Worm (Caenorhabditis elegans) whole organism, L4 larva: ENCODE measurements around the gene mbl-1.

ENCODE experiments used
- F10B5.3 ChIP-seq: sonication (generic microtip); optimal IDR thresholded peaks from 2 replicates; lab custom pipeline; 2016; ENCODE audit warnings: mild to moderate bottlenecking, missing genetic modification characterization, missing compliant biosample characterization
- F37D6.2 ChIP-seq: sonication (generic microtip); optimal IDR thresholded peaks from 2 replicates; lab custom pipeline; 2016; ENCODE audit warnings: mild to moderate bottlenecking, missing genetic modification characterization, missing compliant biosample characterization
- R02D3.7 ChIP-seq: fragments of 150-350 bp; sonication (generic microtip); optimal IDR thresholded peaks from 3 replicates; lab custom pipeline; 2014; ENCODE audit warnings: missing biosample characterization, missing genetic modification characterization
- Y105C5A.15 ChIP-seq: fragments of 200-800 bp; sonication (Bioruptor generic); IDR thresholded peaks from 2 replicates; pipeline ENCODE4 v1.3.6; 2022; ENCODE audit warnings: missing genetic modification characterization, missing compliant biosample characterization
- Y5F2A.4 ChIP-seq: fragments of 200-800 bp; sonication (Bioruptor generic); optimal IDR thresholded peaks from 2 replicates; lab custom pipeline; 2018; ENCODE audit warnings: mild to moderate bottlenecking, missing genetic modification characterization, missing compliant biosample characterization
- aha-1 ChIP-seq: fragments of 150-350 bp; peaks from one replicate; lab custom pipeline; 2014; ENCODE audit warnings: missing biosample characterization, missing genetic modification characterization
- ama-1 ChIP-seq: fragments of 150-350 bp; optimal IDR thresholded peaks from 2 replicates; lab custom pipeline; 2014; ENCODE audit warnings: inconsistent platforms, mixed read lengths
- attf-4 ChIP-seq: sonication (generic microtip); optimal IDR thresholded peaks from 3 replicates; lab custom pipeline; 2017; ENCODE audit warnings: missing biosample characterization, missing genetic modification characterization
- ceh-20 ChIP-seq: fragments of 200-800 bp; sonication (Bioruptor generic); IDR thresholded peaks from 2 replicates; pipeline ENCODE4 v1.3.6; 2022; ENCODE audit warnings: missing genetic modification reagents, missing genetic modification characterization, missing compliant biosample characterization
- ceh-28 ChIP-seq: fragments of 150-350 bp; optimal IDR thresholded peaks from 2 replicates; lab custom pipeline; 2014; ENCODE audit warnings: missing biosample characterization, missing genetic modification reagents, missing genetic modification characterization
- ces-1 ChIP-seq: fragments of 150-350 bp; sonication (generic microtip); optimal IDR thresholded peaks from 4 replicates; lab custom pipeline; 2014; ENCODE audit warnings: missing biosample characterization, missing genetic modification reagents, missing genetic modification characterization
- cey-2 ChIP-seq: sonication (generic microtip); optimal IDR thresholded peaks from 3 replicates; lab custom pipeline; 2017; ENCODE audit warnings: missing genetic modification characterization, mild to moderate bottlenecking, missing compliant biosample characterization, antibody characterized with exemption, borderline replicate concordance; ENCODE audit not compliant: insufficient read depth
- ctbp-1 ChIP-seq: fragments of 200-800 bp; sonication (Bioruptor generic); IDR thresholded peaks from 2 replicates; pipeline ENCODE4 v1.3.6; 2022; ENCODE audit warnings: missing genetic modification reagents, missing genetic modification characterization, missing compliant biosample characterization
- daf-12 ChIP-seq: fragments of 150-350 bp; optimal IDR thresholded peaks from 2 replicates; lab custom pipeline; 2014; ENCODE audit warnings: missing biosample characterization, missing genetic modification reagents, missing genetic modification characterization
- daf-16 ChIP-seq, 3 experiments: sonication (generic microtip); optimal IDR thresholded peaks; 2 replicates each; lab custom pipeline; 2016 to 2017; ENCODE audit warnings: missing genetic modification characterization in 3 of 3, missing genetic modification reagents in 3 of 3, mild to moderate bottlenecking in 2 of 3, missing compliant biosample characterization in 2 of 3, missing biosample characterization in 1 of 3, moderate library complexity in 1 of 3
- dmd-6 ChIP-seq: fragments of 200-800 bp; sonication (Bioruptor generic); IDR thresholded peaks from 2 replicates; pipeline ENCODE4 v1.3.6; 2022; ENCODE audit warnings: missing genetic modification reagents, missing genetic modification characterization, missing compliant biosample characterization
- dmd-8 ChIP-seq: fragments of 200-800 bp; sonication (Bioruptor generic); IDR thresholded peaks from 2 replicates; pipeline ENCODE4 v1.3.6; 2022; ENCODE audit warnings: missing genetic modification characterization, missing compliant biosample characterization
- dmd-9 ChIP-seq: fragments of 200-800 bp; sonication (Bioruptor generic); IDR thresholded peaks from 2 replicates; pipeline ENCODE4 v1.3.6; 2022; ENCODE audit warnings: missing genetic modification reagents, missing genetic modification characterization, missing compliant biosample characterization
- dve-1 ChIP-seq: sonication (generic microtip); optimal IDR thresholded peaks from 2 replicates; lab custom pipeline; 2017; ENCODE audit warnings: antibody characterized with exemption, mild to moderate bottlenecking, missing genetic modification characterization, missing compliant biosample characterization; ENCODE audit not compliant: insufficient read depth
- fos-1 ChIP-seq: fragments of 150-350 bp; optimal IDR thresholded peaks from 2 replicates; lab custom pipeline; 2014; ENCODE audit warnings: missing biosample characterization, missing genetic modification characterization
- hlh-11 ChIP-seq: fragments of 200-800 bp; sonication (Bioruptor generic); optimal IDR thresholded peaks from 2 replicates; lab custom pipeline; 2018; ENCODE audit warnings: mild to moderate bottlenecking, missing genetic modification characterization, missing compliant biosample characterization
- hlh-30 ChIP-seq: sonication (generic microtip); optimal IDR thresholded peaks from 2 replicates; lab custom pipeline; 2017; ENCODE audit warnings: antibody characterized with exemption, mild to moderate bottlenecking, missing genetic modification characterization, missing compliant biosample characterization; ENCODE audit not compliant: insufficient read depth
- hmg-1.1 ChIP-seq: fragments of 200-800 bp; sonication (Bioruptor generic); IDR thresholded peaks from 2 replicates; pipeline ENCODE4 v1.3.6; 2022; ENCODE audit warnings: missing genetic modification reagents, missing genetic modification characterization, missing compliant biosample characterization
- lin-13 ChIP-seq: fragments of 150-350 bp; optimal IDR thresholded peaks from 2 replicates; lab custom pipeline; 2014; ENCODE audit warnings: missing biosample characterization, missing genetic modification reagents, missing genetic modification characterization
- lin-15B ChIP-seq: fragments of 150-350 bp; sonication (generic microtip); optimal IDR thresholded peaks from 3 replicates; lab custom pipeline; 2014; ENCODE audit warnings: missing biosample characterization, missing genetic modification characterization
- lin-29 ChIP-seq: fragments of 200-800 bp; sonication (Bioruptor generic); IDR thresholded peaks from 2 replicates; pipeline ENCODE4 v1.3.6; 2022; ENCODE audit warnings: missing genetic modification reagents, missing genetic modification characterization, missing compliant biosample characterization
- lin-39 ChIP-seq: fragments of 150-350 bp; optimal IDR thresholded peaks from 2 replicates; lab custom pipeline; 2014; ENCODE audit warnings: missing biosample characterization, missing genetic modification reagents, missing genetic modification characterization
- mep-1 ChIP-seq: fragments of 150-350 bp; sonication (generic microtip); optimal IDR thresholded peaks from 3 replicates; lab custom pipeline; 2014; ENCODE audit warnings: missing biosample characterization, missing genetic modification characterization
- mes-2 ChIP-seq: sonication (generic microtip); optimal IDR thresholded peaks from 2 replicates; lab custom pipeline; 2016; ENCODE audit warnings: missing genotype, mild to moderate bottlenecking, missing genetic modification characterization, missing compliant biosample characterization; ENCODE audit not compliant: poor library complexity, severe bottlenecking
- nhr-28 ChIP-seq: fragments of 150-350 bp; optimal IDR thresholded peaks from 2 replicates; lab custom pipeline; 2014; ENCODE audit warnings: missing biosample characterization, missing genetic modification characterization
- nhr-48 ChIP-seq: sonication (generic microtip); optimal IDR thresholded peaks from 2 replicates; lab custom pipeline; 2016; ENCODE audit warnings: mild to moderate bottlenecking, missing genetic modification characterization, missing compliant biosample characterization
- nhr-6 ChIP-seq: fragments of 150-350 bp; optimal IDR thresholded peaks from 2 replicates; lab custom pipeline; 2014; ENCODE audit warnings: missing biosample characterization, missing genetic modification characterization
- php-3 ChIP-seq: fragments of 200-800 bp; sonication (Bioruptor generic); IDR thresholded peaks from 2 replicates; pipeline ENCODE4 v1.3.6; 2022; ENCODE audit warnings: missing genetic modification reagents, missing genetic modification characterization, missing compliant biosample characterization
- pqm-1 ChIP-seq: sonication (generic microtip); optimal IDR thresholded peaks from 2 replicates; lab custom pipeline; 2017; ENCODE audit warnings: missing biosample characterization, missing genetic modification characterization
- rbr-2 ChIP-seq: sonication (generic microtip); optimal IDR thresholded peaks from 2 replicates; lab custom pipeline; 2016; ENCODE audit warnings: missing genotype, missing genetic modification characterization, missing compliant biosample characterization
- saeg-2 ChIP-seq: fragments of 200-800 bp; sonication (Bioruptor generic); IDR thresholded peaks from 2 replicates; pipeline ENCODE4 v1.3.6; 2022; ENCODE audit warnings: missing genetic modification reagents, missing genetic modification characterization, missing compliant biosample characterization
- snpc-1.2 ChIP-seq: fragments of 200-800 bp; sonication (Bioruptor generic); IDR thresholded peaks from 2 replicates; pipeline ENCODE4 v1.3.6; 2022; ENCODE audit warnings: missing genetic modification reagents, missing genetic modification characterization, missing compliant biosample characterization
- snpc-4 ChIP-seq: fragments of 150-350 bp; optimal IDR thresholded peaks from 2 replicates; lab custom pipeline; 2014; ENCODE audit warnings: missing biosample characterization, missing genetic modification characterization
- spr-1 ChIP-seq: sonication (generic microtip); optimal IDR thresholded peaks from 2 replicates; lab custom pipeline; 2016; ENCODE audit warnings: mild to moderate bottlenecking, missing genetic modification characterization, missing compliant biosample characterization
- spr-3 ChIP-seq: fragments of 200-800 bp; sonication (Bioruptor generic); optimal IDR thresholded peaks from 2 replicates; lab custom pipeline; 2018; ENCODE audit warnings: mild to moderate bottlenecking, missing genetic modification characterization, missing compliant biosample characterization
- tra-1 ChIP-seq: fragments of 200-800 bp; sonication (Bioruptor generic); IDR thresholded peaks from 2 replicates; pipeline ENCODE4 v1.3.6; 2022; ENCODE audit warnings: missing genetic modification reagents, missing genetic modification characterization, missing compliant biosample characterization
- unc-62 ChIP-seq, 3 experiments: fragments of 150-350 bp in 1 of 3; sonication (generic microtip); optimal IDR thresholded peaks in 2 of 3; peaks in 1 of 3; 1 replicate in 1 of 3; 2 replicates in 2 of 3; lab custom pipeline; 2014 to 2017; ENCODE audit warnings: missing biosample characterization in 3 of 3, missing genetic modification characterization in 3 of 3, missing genetic modification reagents in 3 of 3, missing genotype in 1 of 3
- zip-11 ChIP-seq: fragments of 200-800 bp; sonication (Bioruptor generic); IDR thresholded peaks from 2 replicates; pipeline ENCODE4 v1.3.6; 2022; ENCODE audit warnings: missing genetic modification characterization, missing compliant biosample characterization

mbl-1 gene

DNA sequence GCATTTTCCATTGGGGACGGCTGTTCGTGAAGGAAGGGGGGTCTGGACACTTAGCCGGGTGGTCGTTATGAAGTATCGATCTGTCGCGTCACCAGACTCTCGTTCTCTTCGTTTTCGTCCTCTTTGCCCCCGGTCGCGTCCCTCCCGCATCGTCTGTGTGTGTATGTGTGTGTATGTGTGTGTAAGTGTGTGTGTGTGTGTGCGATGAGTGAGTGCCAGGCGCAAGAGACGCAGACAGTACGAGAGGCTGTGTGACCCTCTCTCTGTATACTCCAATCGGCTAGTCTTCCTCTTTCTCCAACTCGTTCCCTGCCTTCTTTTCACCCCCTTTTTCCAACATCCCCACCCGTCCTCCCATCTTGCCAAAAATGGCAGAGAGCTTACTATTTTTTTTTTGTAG, 17.0 kb upstream of the mbl-1 start (continued):
- TF ChIP-seq Y105C5A.15 (GFP tag; lab: Robert Waterston, UW) (no peak), mep-1 (tag; lab: Kevin White, UChicago) (peak; percentile 94), aha-1 (tag; lab: Kevin White, UChicago) (peak; percentile 99), F10B5.3 (tag; lab: Kevin White, UChicago) (no peak), F37D6.2 (tag; lab: Kevin White, UChicago) (peak; percentile 79)

ce11 chrX:16962640-16963039, 15.8 kb upstream of the mbl-1 start:
- TF ChIP-seq snpc-1.2 (no peak), ctbp-1 (GFP tag; lab: Robert Waterston, UW) (0 out of 2 replicates have a peak, but pooled peaks have one; percentile 25), ama-1 (lab: Kevin White, UChicago) (no peak), saeg-2 (no peak)

DNA sequence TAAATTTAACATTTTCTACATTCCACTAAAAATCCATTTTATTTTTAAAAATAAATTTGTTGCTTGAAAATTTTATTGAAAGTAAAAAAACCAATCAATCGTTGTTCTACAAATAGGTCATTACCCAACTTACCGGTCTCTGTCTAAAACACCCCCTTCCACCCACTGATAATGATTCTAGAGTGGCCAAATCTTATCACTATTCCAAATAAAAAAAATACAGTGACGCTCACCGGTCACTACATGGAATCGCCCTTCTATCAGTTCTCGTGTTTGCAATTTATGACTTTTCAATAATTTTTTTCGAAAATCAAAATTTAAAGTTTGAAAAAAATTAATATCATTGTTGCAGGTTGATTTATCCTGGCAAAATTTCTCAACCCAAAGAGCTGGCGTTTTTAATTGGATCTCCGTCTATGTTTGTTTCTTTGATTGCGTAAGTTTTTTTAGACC, 14.9 kb upstream of the mbl-1 start, which contains the start of the genes F52G3.1 and F52G3.7:
F52G3.1 (plus strand) TSS at position 353 of the 453 bp plus-strand sequence.
F52G3.7 (plus strand) TSS at position 403 of the 453 bp plus-strand sequence.
- TF ChIP-seq tra-1 (GFP tag; lab: Robert Waterston, UW) (no peak), Y105C5A.15 (GFP tag; lab: Robert Waterston, UW) (no peak), daf-12 (no peak), rbr-2 (tag; lab: Kevin White, UChicago) (no peak), lin-39 (tag; lab: Kevin White, UChicago) (no peak), spr-1 (tag; lab: Kevin White, UChicago) (no peak), dmd-6 (GFP tag; lab: Robert Waterston, UW) (no peak; the same call in 1 of the 2 replicates), ceh-20 (no peak), fos-1 (tag; lab: Kevin White, UChicago) (no peak), lin-15B (tag; lab: Kevin White, UChicago) (no peak), nhr-48 (tag; lab: Kevin White, UChicago) (no peak), R02D3.7 (tag; lab: Kevin White, UChicago) (no peak), lin-29 (GFP tag; lab: Robert Waterston, UW) (no peak), hlh-30 (tag; lab: Kevin White, UChicago) (peak; percentile 16), attf-4 (no peak), hmg-1.1 (GFP tag; lab: Robert Waterston, UW) (no peak), ceh-28 (tag; lab: Kevin White, UChicago) (no peak), ces-1 (GFP tag; lab: Kevin White, UChicago) (no peak), php-3 (0 out of 2 replicates have a peak, but pooled peaks have one; percentile 42), unc-62 (GFP tag; optimal IDR thresholded peaks at IDR 0.05 in 1 of 2; lab: Kevin White, UChicago) (no peak), unc-62 (tag; optimal IDR thresholded peaks at IDR 0.05; lab: Kevin White, UChicago) (no peak), dmd-9 (GFP tag; lab: Robert Waterston, UW) (no peak), dmd-8 (no peak), pqm-1 (tag; lab: Kevin White, UChicago) (peak; percentile 70), dve-1 (peak; percentile 23), snpc-4 (no peak), nhr-6 (tag; lab: Kevin White, UChicago) (no peak), lin-13 (GFP tag; lab: Kevin White, UChicago) (no peak), hlh-11 (peak; percentile 40), mes-2 (no peak), spr-3 (GFP tag; lab: Kevin White, UChicago) (no peak), cey-2 (no peak), zip-11 (GFP tag; lab: Robert Waterston, UW) (no peak), nhr-28 (peak; percentile 32), Y5F2A.4 (GFP tag; lab: Kevin White, UChicago) (no peak), daf-16 (GFP tag; optimal IDR thresholded peaks at IDR 0.05; lab: Kevin White, UChicago) (no peak), daf-16 (tag; optimal IDR thresholded peaks at IDR 0.05; lab: Kevin White, UChicago) (peak; percentile 47)
